Worm (Caenorhabditis elegans) whole organism, L4/young adult: ENCODE data around the gene hda-11.
A peak's percentile ranks its signal among the peaks of the same experiment; 100 is the strongest.

Experiments
- W03F9.2 ChIP-seq: fragments of 150-350 bp; optimal IDR thresholded peaks from 2 replicates; lab custom pipeline; 2014; ENCODE audit warnings: missing biosample characterization, missing genetic modification characterization
- dao-5 ChIP-seq: sonication (generic microtip); optimal IDR thresholded peaks from 2 replicates; lab custom pipeline; 2016; ENCODE audit warnings: missing genotype, missing genetic modification characterization, moderate library complexity, missing compliant biosample characterization
- him-1 ChIP-seq: sonication (generic microtip); optimal IDR thresholded peaks from 2 replicates; lab custom pipeline; 2016; ENCODE audit warnings: missing genotype, missing genetic modification reagents, missing genetic modification characterization, missing compliant biosample characterization

Gene hda-11

DNA sequence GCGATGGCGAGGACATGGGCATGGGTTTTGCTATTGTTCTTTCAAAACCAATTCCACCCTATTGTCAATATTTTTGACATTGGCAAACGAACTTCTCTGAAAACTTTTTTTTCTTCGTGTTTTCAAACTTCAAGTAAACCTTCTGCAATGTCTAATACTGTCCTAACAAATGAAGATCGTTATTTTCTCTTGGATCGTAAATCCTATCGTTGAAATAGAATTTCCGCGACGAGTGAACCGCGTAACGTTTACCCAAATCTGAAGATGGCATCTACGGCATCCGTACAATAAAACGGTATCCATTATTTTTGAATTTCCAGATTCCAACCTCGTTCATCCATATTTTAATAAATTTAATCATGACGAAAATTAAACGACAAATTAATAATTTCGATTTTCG, 20.4 kb upstream of the hda-11 start, which contains the start of gene C35A5.5:
Gene C35A5.5, plus strand, starts transcription at position 301 of the 400 bp plus-strand sequence.
- TF ChIP-seq him-1 (tag; lab: Kevin White, UChicago) (no peak), dao-5 (tag; lab: Kevin White, UChicago) (no peak), W03F9.2 (tag; lab: Kevin White, UChicago) (no peak)

DNA sequence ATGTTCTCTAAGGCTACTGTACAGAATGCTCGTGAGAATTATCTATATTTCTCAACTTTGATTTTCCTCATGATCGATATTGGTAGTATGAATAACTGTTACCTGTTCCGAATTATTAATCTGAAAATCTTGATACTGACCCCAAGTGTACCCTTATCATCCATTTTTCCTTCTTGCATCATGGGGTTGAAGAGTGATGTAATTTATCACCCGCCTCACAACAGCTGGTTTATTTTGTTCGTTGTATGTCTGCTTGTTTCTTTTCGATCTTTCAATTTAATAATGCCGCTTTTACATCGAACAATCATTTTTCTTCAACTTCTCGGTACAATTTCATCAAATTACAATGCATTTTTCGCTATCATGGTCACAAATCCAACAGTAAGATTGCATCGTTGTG, 17.1 kb upstream of the hda-11 start, which contains the start of gene C35A5.6:
Gene C35A5.6, plus strand, starts transcription at position 283 of the 400 bp plus-strand sequence.
- no peak for TF ChIP-seq dao-5 (tag; lab: Kevin White, UChicago)
- TF ChIP-seq W03F9.2 (tag; lab: Kevin White, UChicago): no peak
- TF ChIP-seq him-1 (tag; lab: Kevin White, UChicago): no peak

DNA sequence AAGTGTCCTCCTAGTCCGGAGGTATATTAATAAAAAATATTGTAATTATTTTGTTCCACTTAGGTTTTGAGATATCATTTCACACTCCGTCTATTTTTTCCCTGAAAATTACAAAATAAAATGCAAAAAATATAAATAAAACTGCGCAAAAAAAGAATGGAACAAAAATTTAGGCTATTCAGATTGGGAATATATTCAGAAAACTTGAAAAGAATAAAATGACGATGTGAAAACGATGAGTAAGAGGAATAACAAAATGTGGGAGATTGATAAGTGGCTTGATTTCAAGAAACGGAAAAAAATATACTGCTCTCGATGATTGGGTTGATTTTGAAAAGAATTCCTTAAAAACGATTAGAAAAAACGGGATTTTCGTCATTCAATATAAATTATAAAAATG, 11.7 kb upstream of the hda-11 start, which contains the start of gene dmsr-8:
Gene dmsr-8, minus strand, starts transcription at position 101 of the 400 bp plus-strand sequence.
- no peak for TF ChIP-seq W03F9.2 (tag; lab: Kevin White, UChicago)

DNA sequence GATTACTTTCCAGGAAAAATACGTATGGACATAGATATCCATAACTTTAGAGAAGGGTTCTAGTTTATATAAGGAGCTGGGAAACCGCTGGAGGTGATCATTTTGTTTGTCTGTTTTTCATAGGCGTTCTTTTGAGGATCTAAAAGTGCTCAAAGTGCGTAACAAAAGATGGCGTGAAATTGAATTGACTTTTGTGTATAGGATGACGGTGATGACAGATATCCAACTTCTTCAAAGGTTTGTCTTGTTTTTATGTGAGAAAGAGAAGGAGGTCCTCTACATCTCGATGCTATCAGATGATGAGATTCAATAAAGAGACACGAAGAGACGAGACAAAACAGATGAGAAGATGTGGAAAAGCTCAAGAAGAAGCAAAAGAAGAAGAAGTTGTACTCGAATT, 9.3 kb upstream of the hda-11 start:
- no peak for TF ChIP-seq W03F9.2 (tag; lab: Kevin White, UChicago)
- TF ChIP-seq dao-5 (tag; lab: Kevin White, UChicago): no peak
- TF ChIP-seq him-1 (tag; lab: Kevin White, UChicago): no peak

DNA sequence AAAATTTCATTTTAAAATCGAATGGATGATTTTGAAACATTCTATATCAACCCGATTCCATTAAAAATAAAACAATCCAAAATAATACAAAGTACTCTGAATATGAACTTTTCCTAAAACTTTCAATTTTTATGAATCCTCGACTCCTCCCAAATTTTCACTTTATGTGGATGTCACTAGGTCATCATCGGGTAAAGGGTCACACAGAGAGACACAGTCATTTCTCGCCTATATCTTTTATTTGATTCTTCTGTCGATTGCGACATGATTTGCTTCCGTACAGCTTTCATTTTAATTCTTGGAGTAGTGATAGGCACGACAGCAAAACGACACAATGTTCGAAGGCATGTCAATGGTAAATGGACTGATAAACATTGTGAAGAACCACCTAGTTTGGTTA, 2.5 kb downstream of the hda-11 start, which contains the start of gene F25D1.3:
Gene F25D1.3, plus strand, starts transcription at position 225 of the 400 bp plus-strand sequence.
- no peak for TF ChIP-seq him-1 (tag; lab: Kevin White, UChicago)
- TF ChIP-seq dao-5 (tag; lab: Kevin White, UChicago): no peak
- TF ChIP-seq W03F9.2 (tag; lab: Kevin White, UChicago): no peak

DNA sequence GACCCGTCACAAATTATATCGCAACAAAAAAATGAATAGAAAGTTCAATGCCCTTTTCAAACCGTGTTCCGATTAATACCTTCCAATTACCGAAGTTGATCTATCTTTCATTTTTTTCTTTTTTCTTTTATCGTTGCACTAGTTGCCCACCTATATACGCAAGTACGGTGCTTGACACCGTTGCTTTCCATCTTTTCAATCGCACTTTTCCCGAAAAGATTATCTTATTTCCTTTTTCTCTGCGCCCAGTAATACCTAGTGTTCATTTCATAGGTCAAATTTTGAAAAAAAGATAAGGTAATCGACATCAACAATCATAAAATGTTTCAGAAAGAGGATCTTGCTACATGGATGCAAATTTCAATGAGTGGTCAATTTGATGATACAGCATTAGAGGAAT, 3.6 kb downstream of the hda-11 start:
- TF ChIP-seq dao-5 (tag; lab: Kevin White, UChicago) (no peak), him-1 (tag; lab: Kevin White, UChicago) (no peak), W03F9.2 (tag; lab: Kevin White, UChicago) (no peak)

DNA sequence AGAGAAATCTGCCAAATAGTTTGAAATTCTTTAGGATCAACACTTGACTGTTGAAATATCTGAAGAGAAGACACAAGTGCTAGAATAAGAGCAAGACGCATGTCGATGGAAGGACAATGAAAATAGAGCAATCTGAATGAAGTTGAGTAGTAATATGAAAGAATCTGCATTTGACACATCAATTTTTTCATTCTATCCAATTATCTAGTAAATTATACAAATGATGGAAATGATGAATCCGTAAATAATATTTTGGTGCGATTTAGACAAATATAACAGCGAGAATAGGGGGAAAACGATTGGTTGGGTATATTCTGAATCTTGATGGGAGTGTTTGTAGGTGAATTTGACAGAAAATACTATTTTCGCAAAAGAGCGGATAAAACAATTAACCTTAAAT, 6.7 kb downstream of the hda-11 start, which contains the start of gene txt-10:
Gene txt-10, minus strand, starts transcription at position 101 of the 400 bp plus-strand sequence.
- TF ChIP-seq dao-5 (tag; lab: Kevin White, UChicago): no peak
- no peak for TF ChIP-seq W03F9.2 (tag; lab: Kevin White, UChicago)
- TF ChIP-seq him-1 (tag; lab: Kevin White, UChicago): no peak

DNA sequence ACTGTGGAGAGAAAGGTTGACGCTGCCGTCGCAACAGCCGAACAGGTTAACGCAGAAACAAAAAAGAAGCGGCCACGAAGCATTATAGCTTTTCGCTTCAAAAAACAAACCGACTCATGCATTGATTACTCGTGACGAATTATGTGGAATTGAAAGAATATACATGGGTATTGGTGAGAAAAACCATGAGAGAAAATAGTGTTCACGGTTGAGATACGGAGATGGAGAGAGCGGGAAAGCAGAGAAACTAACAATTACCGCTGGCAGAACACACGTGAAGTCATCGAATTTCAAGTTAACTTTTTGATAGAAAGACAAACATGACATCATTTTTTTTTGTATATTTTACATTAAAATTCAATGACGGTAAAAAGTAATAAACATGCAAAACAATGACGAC, 9.3 kb downstream of the hda-11 start:
- TF ChIP-seq W03F9.2 (tag; lab: Kevin White, UChicago): peak; percentile 20
- TF ChIP-seq dao-5 (tag; lab: Kevin White, UChicago): no peak

DNA sequence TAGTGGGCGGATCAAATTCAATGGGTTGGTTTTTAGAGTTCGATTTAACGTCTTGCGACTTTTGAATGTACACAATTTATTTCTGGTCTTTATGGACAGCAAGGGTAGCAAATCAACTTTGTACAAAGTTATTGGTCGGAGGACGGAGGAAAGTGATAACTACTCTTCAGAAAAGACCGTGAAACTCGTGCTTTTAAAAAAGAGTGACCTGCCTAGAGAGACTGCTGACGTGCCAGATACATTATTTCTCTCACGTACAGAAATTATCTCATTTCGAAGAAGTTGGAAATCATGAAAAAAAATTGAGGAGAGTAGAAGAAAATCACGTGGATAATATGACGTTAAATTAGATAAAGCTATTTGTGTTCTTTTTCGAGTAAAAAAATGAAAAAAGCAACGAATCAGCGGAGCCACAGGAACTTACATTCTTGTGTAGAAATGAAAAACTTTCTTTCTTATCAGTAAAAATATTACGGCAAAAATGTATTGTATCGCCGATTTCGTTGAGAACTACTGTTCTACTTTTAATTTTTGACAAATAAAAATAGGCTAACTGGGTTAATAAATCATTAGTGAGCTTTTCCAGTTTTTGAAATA, 10.2 kb downstream of the hda-11 start, which contains the start of gene ppm-1.A:
Gene ppm-1.A, minus strand, starts transcription at position 294 of the 597 bp plus-strand sequence.
- TF ChIP-seq W03F9.2 (tag; lab: Kevin White, UChicago): no peak
- no peak for TF ChIP-seq him-1 (tag; lab: Kevin White, UChicago)
- no peak for TF ChIP-seq dao-5 (tag; lab: Kevin White, UChicago)

DNA sequence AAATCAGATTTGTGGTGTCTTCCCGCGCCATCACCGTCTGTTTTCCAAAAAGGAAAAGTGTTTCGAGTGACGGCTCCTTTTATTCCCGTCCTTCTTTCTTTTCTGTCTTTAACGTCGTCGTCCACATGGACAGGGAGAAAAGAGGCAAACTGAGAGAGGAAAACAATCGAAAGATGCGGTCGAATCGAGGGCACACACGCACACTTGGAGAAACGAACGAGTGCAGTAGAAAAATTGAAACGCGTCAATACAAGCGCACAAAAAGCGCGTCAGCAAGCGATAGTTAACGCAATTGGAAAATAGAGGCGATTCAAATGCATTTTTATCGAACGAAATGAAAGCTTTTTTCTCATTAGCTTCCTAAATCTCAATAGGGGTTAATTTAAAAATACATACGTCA, 10.8 kb downstream of the hda-11 start:
- peak; percentile 72 for TF ChIP-seq W03F9.2 (tag; lab: Kevin White, UChicago)
- no peak for TF ChIP-seq dao-5 (tag; lab: Kevin White, UChicago)
- TF ChIP-seq him-1 (tag; lab: Kevin White, UChicago): peak; percentile 88

DNA sequence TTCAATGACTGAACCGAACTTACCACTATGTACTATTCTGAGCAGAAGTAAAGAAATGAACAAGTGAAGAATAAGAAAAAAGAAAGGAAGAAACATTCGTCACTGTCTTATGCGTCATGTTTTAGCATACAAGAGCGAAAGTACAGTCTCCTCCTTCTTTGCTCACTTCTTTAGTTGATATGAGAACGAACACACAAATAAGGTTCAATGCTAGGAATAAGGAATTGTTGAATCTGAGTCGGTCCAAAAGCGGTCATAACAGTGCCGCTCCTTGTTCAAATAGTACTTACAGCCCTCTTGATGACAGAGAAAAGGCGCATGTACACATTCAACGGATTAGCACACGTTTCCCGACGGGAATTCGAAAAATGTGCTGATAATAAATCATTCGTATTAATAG, 13.1 kb downstream of the hda-11 start, which contains the start of gene F25D1.8:
Gene F25D1.8, plus strand, starts transcription at position 301 of the 400 bp plus-strand sequence.
- TF ChIP-seq W03F9.2 (tag; lab: Kevin White, UChicago) (no peak), dao-5 (tag; lab: Kevin White, UChicago) (no peak), him-1 (tag; lab: Kevin White, UChicago) (no peak)

DNA sequence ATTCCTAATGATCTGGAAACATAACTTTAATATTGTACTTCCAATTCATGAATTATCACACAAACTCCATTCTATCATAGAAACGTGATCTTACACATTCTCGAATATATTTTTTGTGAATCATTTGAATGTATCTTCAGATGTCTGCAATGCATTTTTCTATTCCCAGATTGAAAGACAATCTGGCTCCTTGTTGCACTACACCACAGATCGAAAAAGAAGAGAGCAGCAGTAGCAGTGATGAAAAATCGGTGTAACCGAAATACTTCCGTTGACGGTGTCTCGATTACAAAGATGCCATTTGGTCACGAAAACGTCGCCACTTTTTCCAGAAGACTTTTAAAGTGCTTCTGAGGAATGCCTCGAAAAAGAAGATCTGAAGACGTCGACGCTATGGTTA, 14.0 kb downstream of the hda-11 start, which contains the start of gene degt-1:
Gene degt-1, plus strand, starts transcription at position 301 of the 400 bp plus-strand sequence.
- TF ChIP-seq W03F9.2 (tag; lab: Kevin White, UChicago) (no peak), him-1 (tag; lab: Kevin White, UChicago) (no peak), dao-5 (tag; lab: Kevin White, UChicago) (no peak)

DNA sequence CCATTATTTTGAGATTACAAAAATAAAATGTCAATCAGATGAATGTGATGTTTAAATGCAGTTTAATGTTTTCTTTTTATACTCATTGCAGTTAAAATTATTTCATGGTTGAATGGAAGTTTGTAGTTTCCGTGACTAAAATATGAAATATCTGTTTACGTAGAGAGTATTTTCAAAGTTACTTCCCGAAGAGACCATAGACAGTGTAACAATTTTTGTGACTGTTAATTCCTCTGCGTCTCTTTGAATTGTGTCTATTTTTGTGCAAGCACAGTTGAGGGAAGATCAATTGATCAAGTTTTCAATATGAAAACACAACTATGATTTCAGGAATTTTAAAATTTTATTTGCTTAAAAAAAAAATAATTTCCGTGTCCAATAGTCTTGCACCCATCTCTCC, 20.8 kb downstream of the hda-11 start, which contains the start of gene F25D1.5:
Gene F25D1.5, minus strand, starts transcription at position 35 of the 400 bp plus-strand sequence.
- no peak for TF ChIP-seq W03F9.2 (tag; lab: Kevin White, UChicago)
- no peak for TF ChIP-seq him-1 (tag; lab: Kevin White, UChicago)
- TF ChIP-seq dao-5 (tag; lab: Kevin White, UChicago): no peak

DNA sequence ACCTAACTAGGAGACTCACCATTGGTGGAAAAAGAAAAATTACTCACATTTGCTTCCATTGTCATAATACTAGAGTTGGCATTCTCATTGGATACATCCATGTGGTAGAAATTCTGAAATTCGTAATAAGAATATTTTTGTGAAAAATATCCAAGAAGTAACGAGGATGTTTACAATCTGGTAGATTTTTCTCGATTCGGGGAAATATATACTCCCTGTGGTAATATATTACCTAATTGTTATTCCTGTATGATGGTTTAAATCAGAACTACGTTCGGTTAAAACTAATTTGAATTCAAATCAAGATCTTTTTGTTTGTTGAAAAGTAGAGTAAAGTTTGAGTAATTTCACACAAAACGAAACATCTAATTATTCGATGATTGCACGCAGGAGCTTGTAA, 23.0 kb downstream of the hda-11 start, which contains the start of gene srd-34:
Gene srd-34, minus strand, starts transcription at position 101 of the 400 bp plus-strand sequence.
- TF ChIP-seq W03F9.2 (tag; lab: Kevin White, UChicago) (no peak), him-1 (tag; lab: Kevin White, UChicago) (no peak), dao-5 (tag; lab: Kevin White, UChicago) (no peak)
